Fruit fly (Drosophila melanogaster) whole organism, embryonic: ENCODE results near the gene CG15362.

Experiments used
- Antp ChIP-seq: fragments of 200-800 bp; sonication (Bioruptor generic); optimal IDR thresholded peaks from 3 replicates; lab custom pipeline; 2016; ENCODE audit warnings: missing biosample characterization, missing genetic modification characterization
- Bgb ChIP-seq: fragments of 200-800 bp; sonication (Bioruptor generic); IDR thresholded peaks from 2 replicates; pipeline ENCODE4 v1.3.6; 2022; ENCODE audit warnings: missing biosample characterization, missing genetic modification characterization; ENCODE audit not compliant: partially characterized antibody
- CG10147 ChIP-seq: fragments of 200-800 bp; sonication (Bioruptor generic); optimal IDR thresholded peaks from 2 replicates; lab custom pipeline; 2019; ENCODE audit warnings: missing biosample characterization, mild to moderate bottlenecking, missing genetic modification characterization, moderate library complexity
- CG11560 ChIP-seq: fragments of 200-800 bp; sonication (Bioruptor generic); IDR thresholded peaks from 3 replicates; pipeline ENCODE4 v1.3.6; 2022; ENCODE audit warnings: missing biosample characterization, missing genetic modification characterization
- CG11695 ChIP-seq: fragments of 200-800 bp; sonication (Bioruptor generic); IDR thresholded peaks from 3 replicates; pipeline ENCODE4 v1.3.6; 2022; ENCODE audit warnings: missing biosample characterization, missing genetic modification characterization
- CG12299 ChIP-seq: fragments of 200-800 bp; sonication (Bioruptor generic); optimal IDR thresholded peaks from 2 replicates; lab custom pipeline; 2018; ENCODE audit warnings: missing biosample characterization, mild to moderate bottlenecking, missing genetic modification characterization
- CG15011 ChIP-seq: fragments of 200-800 bp; sonication (Bioruptor generic); optimal IDR thresholded peaks from 3 replicates; lab custom pipeline; 2018; ENCODE audit warnings: missing biosample characterization, mild to moderate bottlenecking, missing genetic modification characterization
- CG15601 ChIP-seq: fragments of 200-800 bp; sonication (Bioruptor generic); optimal IDR thresholded peaks from 3 replicates; lab custom pipeline; 2019; ENCODE audit warnings: missing biosample characterization, mild to moderate bottlenecking, missing genetic modification characterization, moderate library complexity
- CG1792 ChIP-seq: fragments of 200-800 bp; sonication (Bioruptor generic); optimal IDR thresholded peaks from 2 replicates; lab custom pipeline; 2016; ENCODE audit warnings: missing biosample characterization, missing genetic modification characterization
- CG2199 ChIP-seq: fragments of 200-800 bp; sonication (Bioruptor generic); IDR thresholded peaks from 3 replicates; pipeline ENCODE4 v1.3.6; 2022; ENCODE audit warnings: missing biosample characterization, missing genetic modification characterization
- CG2202 ChIP-seq: fragments of 200-800 bp; sonication (Bioruptor generic); optimal IDR thresholded peaks from 2 replicates; lab custom pipeline; 2018; ENCODE audit warnings: missing biosample characterization, mild to moderate bottlenecking, missing genetic modification characterization
- CG5953 ChIP-seq: fragments of 200-800 bp; sonication (Bioruptor generic); IDR thresholded peaks from 2 replicates; pipeline ENCODE4 v1.3.6; 2022; ENCODE audit warnings: missing biosample characterization, missing genetic modification characterization
- CG6683 ChIP-seq: fragments of 200-800 bp; sonication (Bioruptor generic); optimal IDR thresholded peaks from 2 replicates; lab custom pipeline; 2017; ENCODE audit warnings: missing biosample characterization, mild to moderate bottlenecking, missing genetic modification characterization, missing genetic modification reagents
- CG6689 ChIP-seq: fragments of 200-800 bp; sonication (Bioruptor generic); IDR thresholded peaks from 2 replicates; pipeline ENCODE4 v1.3.6; 2022; ENCODE audit warnings: missing biosample characterization, missing genetic modification characterization
- CG6854 ChIP-seq: fragments of 200-800 bp; sonication (Bioruptor generic); optimal IDR thresholded peaks from 3 replicates; lab custom pipeline; 2017; ENCODE audit warnings: missing biosample characterization, mild to moderate bottlenecking, missing genetic modification characterization
- CG8478 ChIP-seq: fragments of >200 bp; optimal IDR thresholded peaks from 2 replicates; lab custom pipeline; 2018
- CHES-1-like ChIP-seq: fragments of 200-800 bp; sonication (Bioruptor generic); optimal IDR thresholded peaks from 2 replicates; lab custom pipeline; 2016; ENCODE audit warnings: missing biosample characterization, missing genetic modification characterization
- Chrac-16 ChIP-seq: fragments of 200-800 bp; sonication (Bioruptor generic); optimal IDR thresholded peaks from 3 replicates; lab custom pipeline; 2016; ENCODE audit warnings: missing biosample characterization, missing genetic modification characterization
- CkIIα-i1 ChIP-seq: fragments of 200-800 bp; sonication (Bioruptor generic); IDR thresholded peaks from 2 replicates; pipeline ENCODE4 v1.3.6; 2022; ENCODE audit warnings: missing biosample characterization, missing genetic modification characterization
- Dref ChIP-seq: fragments of 200-800 bp; sonication (Bioruptor generic); IDR thresholded peaks from 2 replicates; pipeline ENCODE4 v1.3.6; 2022; ENCODE audit warnings: missing biosample characterization, missing genetic modification characterization
- Elba2 ChIP-seq: fragments of 200-800 bp; sonication (Bioruptor generic); optimal IDR thresholded peaks from 3 replicates; lab custom pipeline; 2016; ENCODE audit warnings: missing biosample characterization, missing genetic modification characterization
- Ets65A ChIP-seq: fragments of 200-800 bp; sonication (Bioruptor generic); peaks from one replicate; lab custom pipeline; 2016; ENCODE audit warnings: missing biosample characterization, missing genetic modification characterization
- Fer2 ChIP-seq: fragments of 200-800 bp; sonication (Bioruptor generic); optimal IDR thresholded peaks from 2 replicates; lab custom pipeline; 2018; ENCODE audit warnings: missing biosample characterization, mild to moderate bottlenecking, missing genetic modification characterization, moderate library complexity
- Opbp ChIP-seq: fragments of 200-800 bp; sonication (Bioruptor generic); IDR thresholded peaks from 3 replicates; pipeline ENCODE4 v1.3.6; 2022; ENCODE audit warnings: missing biosample characterization, missing genetic modification characterization; ENCODE audit not compliant: partially characterized antibody
- Optix ChIP-seq: fragments of 200-800 bp; sonication (Bioruptor generic); IDR thresholded peaks from 3 replicates; pipeline ENCODE4 v1.3.6; 2022; ENCODE audit warnings: missing biosample characterization, missing genetic modification characterization
- Rfx ChIP-seq: fragments of 200-800 bp; sonication (Bioruptor generic); IDR thresholded peaks from 2 replicates; pipeline ENCODE4 v1.3.6; 2022; ENCODE audit warnings: missing biosample characterization, missing genetic modification characterization
- Sry-β ChIP-seq: fragments of 200-800 bp; sonication (Bioruptor generic); optimal IDR thresholded peaks from 2 replicates; lab custom pipeline; 2018; ENCODE audit warnings: missing biosample characterization, mild to moderate bottlenecking, missing genetic modification characterization, moderate library complexity
- Sry-δ ChIP-seq: fragments of 200-800 bp; sonication (Bioruptor generic); optimal IDR thresholded peaks from 2 replicates; lab custom pipeline; 2016; ENCODE audit warnings: missing biosample characterization, missing genetic modification characterization
- al ChIP-seq: fragments of 200-800 bp; sonication (Bioruptor generic); IDR thresholded peaks from 2 replicates; pipeline ENCODE4 v1.3.6; 2022; ENCODE audit warnings: missing biosample characterization, missing genetic modification characterization
- bcd ChIP-seq: fragments of 200-800 bp; sonication (Bioruptor generic); optimal IDR thresholded peaks from 2 replicates; lab custom pipeline; 2017; ENCODE audit warnings: missing biosample characterization, mild to moderate bottlenecking, missing genetic modification characterization
- crol ChIP-seq: fragments of 200-800 bp; sonication (Bioruptor generic); IDR thresholded peaks from 2 replicates; pipeline ENCODE4 v1.3.6; 2022; ENCODE audit warnings: missing biosample characterization, missing genetic modification characterization
- crp ChIP-seq, 2 experiments: fragments of 200-800 bp; sonication (Bioruptor generic); optimal IDR thresholded peaks; 2 replicates in 1 of 2; 3 replicates in 1 of 2; lab custom pipeline; 2017; ENCODE audit warnings: missing biosample characterization in 2 of 2, missing genetic modification characterization in 2 of 2, mild to moderate bottlenecking in 1 of 2, moderate library complexity in 1 of 2
- cwo ChIP-seq: fragments of 200-800 bp; sonication (Bioruptor generic); optimal IDR thresholded peaks from 3 replicates; lab custom pipeline; 2017; ENCODE audit warnings: missing biosample characterization, missing genetic modification characterization, mild to moderate bottlenecking, moderate library complexity, missing genetic modification reagents
- danr ChIP-seq: fragments of 200-800 bp; sonication (Bioruptor generic); IDR thresholded peaks from 2 replicates; pipeline ENCODE4 v1.3.6; 2022; ENCODE audit warnings: missing biosample characterization, missing genetic modification characterization
- dmrt99B ChIP-seq: fragments of 200-800 bp; sonication (Bioruptor generic); optimal IDR thresholded peaks from 2 replicates; lab custom pipeline; 2018; ENCODE audit warnings: missing biosample characterization, mild to moderate bottlenecking, missing genetic modification characterization, moderate library complexity
- gcm2 ChIP-seq: fragments of 200-800 bp; sonication (Bioruptor generic); optimal IDR thresholded peaks from 2 replicates; lab custom pipeline; 2016; ENCODE audit warnings: missing biosample characterization, missing genetic modification characterization
- gfzf ChIP-seq: fragments of 200-800 bp; sonication (Bioruptor generic); optimal IDR thresholded peaks from 2 replicates; lab custom pipeline; 2016; ENCODE audit warnings: missing biosample characterization, mild to moderate bottlenecking, missing genetic modification characterization, moderate library complexity
- hkb ChIP-seq, 2 experiments: fragments of 200-800 bp in 1 of 2; fragments of >200 bp in 1 of 2; sonication (Bioruptor generic) in 1 of 2; IDR thresholded peaks in 1 of 2; optimal IDR thresholded peaks in 1 of 2; 2 replicates each; pipeline versions ENCODE4 v1.3.6 to Lab custom; 2017 to 2022; ENCODE audit warnings: missing biosample characterization in 1 of 2, missing genetic modification characterization in 1 of 2
- jing ChIP-seq: fragments of 200-800 bp; sonication (Bioruptor generic); optimal IDR thresholded peaks from 2 replicates; lab custom pipeline; 2018; ENCODE audit warnings: missing biosample characterization, mild to moderate bottlenecking, missing genetic modification characterization
- jumu ChIP-seq: fragments of 200-800 bp; sonication (Bioruptor generic); optimal IDR thresholded peaks from 3 replicates; lab custom pipeline; 2016; ENCODE audit warnings: missing biosample characterization, missing genetic modification characterization
- org-1 ChIP-seq: fragments of 200-800 bp; sonication (Bioruptor generic); optimal IDR thresholded peaks from 2 replicates; lab custom pipeline; 2017; ENCODE audit warnings: missing biosample characterization, missing genetic modification characterization
- p53 ChIP-seq: fragments of 200-800 bp; sonication (Bioruptor generic); optimal IDR thresholded peaks from 2 replicates; lab custom pipeline; 2016; ENCODE audit warnings: missing biosample characterization, missing genetic modification characterization
- pho ChIP-seq: fragments of 200-800 bp; sonication (Bioruptor generic); optimal IDR thresholded peaks from 2 replicates; lab custom pipeline; 2016; ENCODE audit warnings: missing biosample characterization, missing genetic modification characterization
- pzg ChIP-seq: fragments of 200-800 bp; sonication (Bioruptor generic); optimal IDR thresholded peaks from 3 replicates; lab custom pipeline; 2018; ENCODE audit warnings: missing biosample characterization, mild to moderate bottlenecking, missing genetic modification characterization, moderate library complexity
- ro ChIP-seq: fragments of 200-800 bp; sonication (Bioruptor generic); IDR thresholded peaks from 2 replicates; pipeline ENCODE4 v1.3.6; 2022; ENCODE audit warnings: missing biosample characterization, missing genetic modification characterization
- row ChIP-seq: fragments of 200-800 bp; sonication (Bioruptor generic); IDR thresholded peaks from 3 replicates; pipeline ENCODE4 v1.3.6; 2022; ENCODE audit warnings: missing biosample characterization, missing genetic modification characterization
- slbo ChIP-seq: fragments of 200-800 bp; sonication (Bioruptor generic); IDR thresholded peaks from 2 replicates; pipeline ENCODE4 v1.3.6; 2022; ENCODE audit warnings: missing biosample characterization, missing genetic modification characterization
- twi ChIP-seq: fragments of 200-800 bp; optimal IDR thresholded peaks from 2 replicates; lab custom pipeline; 2019; ENCODE audit warnings: missing biosample characterization, mild to moderate bottlenecking, missing genetic modification characterization, moderate library complexity
- wdn ChIP-seq: fragments of 200-800 bp; sonication (Bioruptor generic); IDR thresholded peaks from 2 replicates; pipeline ENCODE4 v1.3.6; 2022; ENCODE audit warnings: missing biosample characterization, missing genetic modification characterization

Gene CG15362

DNA sequence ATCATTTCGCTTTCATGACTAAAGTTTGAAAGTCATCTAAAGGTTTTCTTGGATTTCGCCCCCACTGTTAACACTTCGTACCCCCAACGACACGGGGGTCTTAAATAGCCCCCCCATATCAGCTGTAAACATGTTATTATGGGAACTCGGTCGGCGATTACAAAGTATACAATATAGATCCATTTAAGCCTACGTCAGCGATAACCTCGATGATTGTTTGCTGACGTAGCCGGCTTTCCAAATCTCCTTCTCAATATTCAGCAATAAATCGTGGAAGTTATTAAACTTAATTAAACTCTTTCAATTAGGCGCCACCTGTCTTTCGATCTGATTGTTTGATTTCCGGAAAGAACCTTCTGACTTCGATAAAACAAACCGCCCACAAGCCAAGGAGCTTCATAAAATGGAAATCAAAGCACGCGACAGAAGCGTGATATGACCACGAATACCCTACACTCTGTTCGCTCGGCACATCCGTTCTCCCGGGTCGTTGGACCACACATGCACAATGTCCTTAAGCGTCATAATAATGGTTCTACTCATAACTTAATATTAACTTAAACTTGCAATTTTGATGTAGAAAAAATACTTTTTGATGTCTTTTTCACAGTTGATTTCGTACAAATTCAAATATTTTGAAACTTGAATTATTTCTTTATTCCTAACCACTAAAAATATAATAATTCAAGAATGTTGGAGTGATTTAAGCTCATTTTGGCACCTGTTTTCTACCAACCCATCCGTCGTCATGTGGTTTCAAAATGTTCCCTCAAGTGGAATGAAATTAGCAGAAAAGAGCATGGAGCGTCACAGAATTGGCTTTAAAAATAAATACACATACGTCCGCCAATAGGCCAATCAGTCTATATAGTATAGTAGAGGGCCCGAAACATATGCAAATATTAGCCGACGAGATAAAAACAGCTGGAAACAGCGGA, 5.6 kb downstream of the CG15362 start (continued):
- TF ChIP-seq Sry-β (no peak), Bgb (no peak), Optix (GFP tag; lab: Robert Waterston, UW) (no peak), crp (GFP tag; optimal IDR thresholded peaks at IDR 0.05; lab: Kevin White, UChicago) (no peak), Antp (GFP tag; lab: Kevin White, UChicago) (peak; percentile 61), CG5953 (GFP tag; lab: Robert Waterston, UW) (no peak), Sry-δ (GFP tag; lab: Kevin White, UChicago) (no peak), pho (GFP tag; lab: Kevin White, UChicago) (peak; percentile 48), Fer2 (peak; percentile 25), CG6689 (GFP tag; lab: Robert Waterston, UW) (0 out of 2 replicates have a peak, but pooled peaks have one; percentile 28), CG12299 (tag; lab: Kevin White, UChicago) (no peak), jing (GFP tag; lab: Kevin White, UChicago) (no peak), hkb (optimal IDR thresholded peaks at IDR 0.05; lab: Kevin White, UChicago) (no peak), hkb (GFP tag; IDR thresholded peaks at IDR 0.05; lab: Robert Waterston, UW) (peak; percentile 70), bcd (peak; percentile 59), twi (no peak), CG2199 (GFP tag; lab: Robert Waterston, UW) (no peak), al (GFP tag; lab: Robert Waterston, UW) (peak; percentile 51; the same call in 1 of the 2 replicates), Opbp (GFP tag; lab: Robert Waterston, UW) (no peak), CG1792 (GFP tag; lab: Kevin White, UChicago) (peak; percentile 21), dmrt99B (peak; percentile 66), CG10147 (GFP tag; lab: Kevin White, UChicago) (no peak), CG11560 (tag; lab: Robert Waterston, UW) (0 out of 3 replicates have a peak, but pooled peaks have one; percentile 45), Ets65A (peak; percentile 72), CG8478 (lab: Kevin White, UChicago) (no peak), CG2202 (no peak), Chrac-16 (GFP tag; lab: Kevin White, UChicago) (peak; percentile 25), Elba2 (GFP tag; lab: Kevin White, UChicago) (no peak), jumu (GFP tag; lab: Kevin White, UChicago) (peak; percentile 25), CG6854 (GFP tag; lab: Kevin White, UChicago) (no peak), Dref (GFP tag; lab: Robert Waterston, UW) (no peak), org-1 (no peak), gcm2 (GFP tag; lab: Kevin White, UChicago) (peak; percentile 21), gfzf (no peak), p53 (GFP tag; lab: Kevin White, UChicago) (no peak), crol (GFP tag; lab: Robert Waterston, UW) (no peak), CG15601 (tag; lab: Kevin White, UChicago) (no peak), slbo (peak; percentile 82), Rfx (GFP tag; lab: Robert Waterston, UW) (peak; percentile 75), CHES-1-like (GFP tag; lab: Kevin White, UChicago) (no peak), CG15011 (GFP tag; lab: Kevin White, UChicago) (no peak), CG11695 (GFP tag; lab: Robert Waterston, UW) (peak; percentile 47; the same call in 1 of the 3 replicates), wdn (peak; percentile 28; the same call in 1 of the 2 replicates), CG6683 (GFP tag; lab: Kevin White, UChicago) (no peak), CkIIα-i1 (GFP tag; lab: Robert Waterston, UW) (no peak), danr (GFP tag; lab: Robert Waterston, UW) (peak; percentile 31; the same call in 1 of the 2 replicates), row (peak; percentile 73), ro (GFP tag; lab: Robert Waterston, UW) (no peak), pzg (peak; percentile 5), cwo (GFP tag; lab: Kevin White, UChicago) (peak; percentile 95)
